Fruit fly (Drosophila melanogaster): ENCODE results near the gene CG31248.

DNA sequence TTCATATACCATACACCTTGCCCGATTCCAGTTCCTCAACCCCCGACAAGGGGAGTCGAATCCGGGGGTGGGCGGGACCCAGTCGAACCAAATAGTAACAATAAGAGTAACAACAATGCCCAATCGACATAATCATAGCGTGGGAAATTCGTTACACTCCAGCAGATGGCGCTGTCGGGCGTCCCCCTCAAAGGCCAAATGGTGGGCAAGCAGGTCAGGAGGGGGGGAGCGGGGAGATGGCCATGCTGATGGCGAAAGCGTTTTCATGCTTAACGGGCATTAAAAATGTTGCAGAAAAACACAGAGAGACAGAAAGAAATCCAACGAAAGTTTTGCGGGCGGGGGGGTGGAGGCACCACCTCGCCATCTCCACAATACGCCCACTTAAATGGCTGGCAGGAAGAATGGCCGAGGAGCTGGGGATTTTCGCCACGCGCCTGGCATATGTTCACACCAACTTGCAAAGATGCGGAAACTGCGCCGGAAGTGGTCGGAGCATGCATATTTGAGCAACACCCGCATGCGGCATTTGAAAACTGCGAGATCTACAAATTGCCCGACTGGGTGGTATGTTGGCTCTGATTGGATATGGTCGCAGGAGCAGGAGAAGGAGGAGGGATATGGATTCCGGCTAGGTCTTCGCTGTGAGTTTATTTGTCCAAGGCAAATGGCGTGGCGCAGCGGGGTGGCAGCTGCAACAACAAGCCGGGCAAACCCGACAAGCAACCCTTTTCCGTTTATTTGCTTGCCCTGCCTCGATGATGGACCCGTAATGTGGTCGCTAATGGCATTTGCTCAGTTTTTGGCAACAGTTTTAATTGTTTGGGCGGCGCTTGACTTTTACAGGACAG lies 10.3 kb downstream of the CG31248 start:
- TF ChIP-seq h (GFP tag; optimal IDR thresholded peaks at IDR 0.05) (no peak), br (GFP tag; optimal IDR thresholded peaks at IDR 0.05) (no peak), CG32264 (GFP tag; optimal IDR thresholded peaks at IDR 0.05) (no peak)

All from whole organism, wandering third instar larva.